Worm (Caenorhabditis elegans): ENCODE results near the gene coh-3.

- TF ChIP-seq let-526 (GFP tag; IDR thresholded peaks at IDR 0.05) (no peak), unc-62 (GFP tag; optimal IDR thresholded peaks at IDR 0.05) (no peak), F37B4.10 (GFP tag; IDR thresholded peaks at IDR 0.05) (no peak)
These were observed 10.8 kb upstream of the coh-3 start for ce11 chrV:14446453-14446852.
